Worm (Caenorhabditis elegans) whole organism, early embryonic: ENCODE data around the gene Y15E3A.3.

Experiments
- B0310.2 ChIP-seq: sonication (generic microtip); optimal IDR thresholded peaks from 2 replicates; lab custom pipeline; 2016; ENCODE audit warnings: mild to moderate bottlenecking, missing genetic modification characterization, missing compliant biosample characterization
- ama-1 ChIP-seq: fragments of 150-350 bp; optimal IDR thresholded peaks from 2 replicates; lab custom pipeline; 2014
- hmbx-1 ChIP-seq: sonication (generic microtip); optimal IDR thresholded peaks from 2 replicates; lab custom pipeline; 2016; ENCODE audit warnings: mild to moderate bottlenecking, missing genetic modification characterization, missing compliant biosample characterization
- tra-4 ChIP-seq: sonication (generic microtip); optimal IDR thresholded peaks from 2 replicates; lab custom pipeline; 2017; ENCODE audit warnings: missing genetic modification characterization, missing compliant biosample characterization

ce11 chrX:15285554-15285953 lies 40.1 kb downstream of the Y15E3A.3 start:
- TF ChIP-seq ama-1 (lab: Kevin White, UChicago), result no peak
- no peak for TF ChIP-seq hmbx-1
- no peak for TF ChIP-seq tra-4 (tag; lab: Kevin White, UChicago)
- no peak for TF ChIP-seq B0310.2
